Worm (Caenorhabditis elegans) whole organism, L4 larva: ENCODE results near the gene srx-125.

Experiments used
- dmd-6 ChIP-seq: fragments of 200-800 bp; sonication (Bioruptor generic); IDR thresholded peaks from 2 replicates; pipeline ENCODE4 v1.3.6; 2022; ENCODE audit warnings: missing genetic modification reagents, missing genetic modification characterization, missing compliant biosample characterization
- nhr-41 ChIP-seq: fragments of 200-800 bp; sonication (Bioruptor generic); IDR thresholded peaks from 2 replicates; pipeline ENCODE4 v1.3.6; 2022; ENCODE audit warnings: missing genetic modification reagents, missing genetic modification characterization, missing compliant biosample characterization
- nhr-6 ChIP-seq: fragments of 150-350 bp; optimal IDR thresholded peaks from 2 replicates; lab custom pipeline; 2014; ENCODE audit warnings: missing biosample characterization, missing genetic modification characterization
- pqm-1 ChIP-seq: sonication (generic microtip); optimal IDR thresholded peaks from 2 replicates; lab custom pipeline; 2017; ENCODE audit warnings: missing biosample characterization, missing genetic modification characterization

ce11 chrV:13317911-13318502, 49.1 kb upstream of the srx-125 start, which contains the start of the genes col-161 and srh-18:
- TF ChIP-seq nhr-6 (no peak), dmd-6 (GFP tag; lab: Robert Waterston, UW) (no peak), pqm-1 (tag; lab: Kevin White, UChicago) (no peak), nhr-41 (GFP tag; lab: Robert Waterston, UW) (no peak)
